Fruit fly (Drosophila melanogaster): Measurements from ENCODE around the gene CG11755.

Gene CG11755

DNA sequence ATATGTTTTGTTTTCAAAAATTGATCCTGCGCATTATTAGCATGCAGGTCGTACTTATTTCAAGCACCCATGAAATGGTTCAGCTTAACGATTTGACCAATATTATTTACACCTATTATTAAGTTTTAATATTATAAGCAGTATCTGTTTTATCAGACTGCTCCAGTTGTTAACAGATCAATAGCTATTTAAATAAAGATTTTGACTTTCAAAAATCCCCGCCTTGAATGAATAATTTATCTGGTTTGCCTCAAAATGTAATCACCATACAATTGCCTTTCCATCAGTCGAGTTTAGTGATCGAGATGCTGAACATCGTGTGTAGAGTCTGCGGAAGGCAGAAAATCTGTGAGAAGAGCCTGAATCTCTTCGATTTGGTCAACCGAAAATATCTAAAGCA, 48.5 kb downstream of the CG11755 start, which contains the start of gene ouib:
Gene ouib (plus strand): TSS at position 301 of the 400 bp plus-strand sequence.
- no peak for TF ChIP-seq noc (tag; optimal IDR thresholded peaks at IDR 0.05)

DNA sequence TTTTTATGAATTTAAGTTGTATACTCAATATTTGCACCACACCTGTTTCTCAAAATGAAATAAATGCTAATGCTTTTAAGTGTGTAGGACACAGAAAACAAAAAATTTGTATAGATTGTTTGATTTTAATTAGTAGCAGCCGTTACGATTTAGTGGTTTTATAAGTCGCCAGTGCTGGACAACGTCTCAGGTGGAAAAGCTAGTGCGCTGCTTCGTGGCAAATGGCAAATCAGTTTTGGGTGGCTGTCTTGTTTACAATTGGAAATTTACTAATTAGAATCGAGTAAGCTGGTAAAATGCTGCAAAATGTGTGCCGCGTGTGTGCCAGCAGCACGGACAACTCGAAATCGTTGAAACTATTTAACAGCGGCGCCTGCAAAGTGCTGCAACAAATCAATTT, 49.9 kb downstream of the CG11755 start, which contains the start of gene CG8159:
Gene CG8159 (plus strand): TSS at position 223 of the 400 bp plus-strand sequence.
- TF ChIP-seq noc (tag; optimal IDR thresholded peaks at IDR 0.05) = no peak

Measured in whole organism, larva.